Worm (Caenorhabditis elegans) whole organism, L2 larva: ENCODE data around the gene ntp-1.

Source experiments
- ZK546.5 ChIP-seq: sonication (generic microtip); optimal IDR thresholded peaks from 2 replicates; lab custom pipeline; 2017; ENCODE audit warnings: missing biosample characterization, missing genetic modification characterization
- elt-3 ChIP-seq: sonication (generic microtip); optimal IDR thresholded peaks from 2 replicates; lab custom pipeline; 2017; ENCODE audit warnings: missing biosample characterization, missing genetic modification characterization
- fos-1 ChIP-seq: fragments of 150-350 bp; optimal IDR thresholded peaks from 2 replicates; lab custom pipeline; 2014; ENCODE audit warnings: missing biosample characterization, missing genetic modification characterization
- lsy-2 ChIP-seq, 2 experiments: fragments of 150-350 bp in 1 of 2; sonication (generic microtip) in 1 of 2; optimal IDR thresholded peaks; 2 replicates each; lab custom pipeline; 2014 to 2017; ENCODE audit warnings: missing biosample characterization in 2 of 2, missing genetic modification characterization in 2 of 2
- snpc-4 ChIP-seq: fragments of 150-350 bp; optimal IDR thresholded peaks from 2 replicates; lab custom pipeline; 2014; ENCODE audit warnings: missing biosample characterization, missing genetic modification characterization

DNA sequence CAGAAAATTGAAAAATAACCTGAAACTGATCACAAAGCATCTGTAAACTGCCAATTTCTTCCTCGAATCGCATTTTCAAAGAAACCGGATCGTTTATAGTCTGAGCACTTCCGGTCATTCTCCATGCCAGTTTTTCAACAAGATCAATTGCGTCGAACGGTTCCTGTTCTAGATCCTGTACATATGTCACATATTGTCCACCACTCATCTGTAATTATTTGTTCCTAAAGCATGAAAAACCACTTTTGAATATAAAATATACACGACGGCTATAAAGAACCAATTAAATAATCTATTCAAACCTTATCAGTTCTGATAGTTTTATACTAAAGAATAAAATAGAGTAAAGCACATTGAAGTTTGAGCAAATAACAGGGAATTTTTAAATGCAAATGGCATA, 12.3 kb downstream of the ntp-1 start, which contains the start of gene sec-10:
- TF ChIP-seq fos-1 (peak; percentile 17), snpc-4 (tag; lab: Kevin White, UChicago) (no peak), elt-3 (tag; lab: Kevin White, UChicago) (no peak), ZK546.5 (tag; lab: Kevin White, UChicago) (no peak), lsy-2 (tag; optimal IDR thresholded peaks at IDR 0.05; lab: Kevin White, UChicago) (no peak)
